Worm (Caenorhabditis elegans): ENCODE results near the gene C24H10.4.

C24H10.4 gene

DNA sequence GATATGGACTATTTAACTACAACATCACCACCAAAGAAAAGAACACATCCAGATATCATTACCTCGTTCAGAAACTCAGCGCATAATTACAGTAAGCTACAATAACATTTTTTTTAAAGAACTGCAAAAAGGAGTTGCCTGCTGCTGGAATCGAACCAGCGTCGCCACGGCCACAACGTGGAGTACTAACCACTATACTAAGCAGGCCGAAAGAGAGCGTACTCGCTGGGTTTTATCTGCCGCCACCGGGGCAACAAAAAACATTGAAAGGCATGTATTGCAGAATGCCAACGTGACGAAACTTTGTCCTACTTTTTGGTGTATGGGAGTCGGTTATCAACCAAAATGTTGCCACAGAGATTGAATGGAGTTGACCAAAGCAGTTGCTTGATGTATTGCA lies 36.4 kb downstream of the C24H10.4 start (continued):
- 0 out of 2 replicates have a peak, but pooled peaks have one; percentile 25 for TF ChIP-seq unc-3 (GFP tag; conservative IDR thresholded peaks at IDR 0.05)
- peak; percentile 18 for TF ChIP-seq unc-3 (tag; optimal IDR thresholded peaks at IDR 0.05)
- no peak for TF ChIP-seq eyg-1 (tag; optimal IDR thresholded peaks at IDR 0.05)
- peak; percentile 52 for TF ChIP-seq sox-2 (GFP tag; IDR thresholded peaks at IDR 0.05)
- TF ChIP-seq K02D7.2 (tag; optimal IDR thresholded peaks at IDR 0.05), result no peak
- peak; percentile 45 for TF ChIP-seq tbx-2 (tag; optimal IDR thresholded peaks at IDR 0.05)
- TF ChIP-seq ttx-3 (tag; optimal IDR thresholded peaks at IDR 0.05), result peak; percentile 16
- no peak for TF ChIP-seq pag-3 (tag; optimal IDR thresholded peaks at IDR 0.05; ENCODE audit: borderline replicate concordance)
- TF ChIP-seq ceh-14 (tag; optimal IDR thresholded peaks at IDR 0.05), result no peak
- TF ChIP-seq F13H6.1 (tag; optimal IDR thresholded peaks at IDR 0.05), result no peak
- TF ChIP-seq T23F11.4 (GFP tag; optimal IDR thresholded peaks at IDR 0.05), result peak; percentile 12
- TF ChIP-seq nhr-232 (tag; optimal IDR thresholded peaks at IDR 0.05), result peak; percentile 61
- TF ChIP-seq lin-11 (tag; optimal IDR thresholded peaks at IDR 0.05), result peak; percentile 24
- TF ChIP-seq ceh-24 (tag; optimal IDR thresholded peaks at IDR 0.05), result peak; percentile 7
- no peak for TF ChIP-seq ceh-9 (tag; optimal IDR thresholded peaks at IDR 0.05)
- TF ChIP-seq ceh-18 (tag; optimal IDR thresholded peaks at IDR 0.05), result peak; percentile 52
- TF ChIP-seq pha-2 (tag; optimal IDR thresholded peaks at IDR 0.05), result peak; percentile 52
- no peak for TF ChIP-seq ama-1 (optimal IDR thresholded peaks at IDR 0.05)
- peak; percentile 65 for TF ChIP-seq che-1 (tag; optimal IDR thresholded peaks at IDR 0.05)
- no peak for TF ChIP-seq pat-9 (tag; optimal IDR thresholded peaks at IDR 0.05)
- TF ChIP-seq ceh-34 (tag; optimal IDR thresholded peaks at IDR 0.05), result peak; percentile 6
- peak; percentile 13 for TF ChIP-seq ceh-2 (tag; optimal IDR thresholded peaks at IDR 0.05)
- peak; percentile 55 for TF ChIP-seq sdc-2 (tag; optimal IDR thresholded peaks at IDR 0.05)
- TF ChIP-seq hlh-8 (tag; optimal IDR thresholded peaks at IDR 0.05), result no peak
- no peak for TF ChIP-seq fkh-10 (GFP tag; optimal IDR thresholded peaks at IDR 0.05)
- TF ChIP-seq hlh-13 (GFP tag; optimal IDR thresholded peaks at IDR 0.05), result peak; percentile 15
- no peak for TF ChIP-seq zip-5 (tag; optimal IDR thresholded peaks at IDR 0.05)
- TF ChIP-seq hlh-30 (tag; optimal IDR thresholded peaks at IDR 0.05; ENCODE audit: insufficient read depth), result no peak
- no peak for TF ChIP-seq elt-4 (tag; optimal IDR thresholded peaks at IDR 0.05)
- no peak for TF ChIP-seq unc-55 (GFP tag; optimal IDR thresholded peaks at IDR 0.05)
- TF ChIP-seq lim-6 (tag; optimal IDR thresholded peaks at IDR 0.05), result no peak
- TF ChIP-seq hlh-6 (tag; optimal IDR thresholded peaks at IDR 0.05), result peak; percentile 41
- peak; percentile 10 for TF ChIP-seq madf-2 (tag; optimal IDR thresholded peaks at IDR 0.05)
- TF ChIP-seq dve-1 (tag; optimal IDR thresholded peaks at IDR 0.05), result peak; percentile 27
- TF ChIP-seq elt-2 (tag; optimal IDR thresholded peaks at IDR 0.05), result peak; percentile 30
- TF ChIP-seq C38D4.7 (GFP tag; optimal IDR thresholded peaks at IDR 0.05), result peak; percentile 53

DNA sequence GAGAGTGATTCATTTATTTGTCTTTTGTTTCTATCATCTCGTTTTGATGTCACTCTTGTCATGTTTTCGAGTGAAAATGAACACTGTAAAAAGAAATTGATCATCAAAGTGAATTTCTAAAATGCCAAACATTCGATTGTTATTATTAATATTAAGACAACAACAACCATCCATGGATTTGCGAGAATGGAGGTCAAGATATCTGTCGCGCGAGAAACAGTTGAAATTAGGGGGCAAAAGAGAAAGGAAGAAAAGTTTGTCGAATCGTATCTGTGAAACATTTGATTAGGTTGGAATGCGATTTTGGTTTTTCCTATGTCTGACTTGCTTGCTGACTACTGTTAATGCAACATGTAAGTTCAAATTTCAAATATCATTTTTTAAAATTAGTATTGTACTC lies 38.1 kb downstream of the C24H10.4 start, which contains the start of gene ZC449.2:
TSS of gene ZC449.2 (plus strand) at position 290 of the 400 bp plus-strand sequence.
- TF ChIP-seq T23F11.4 (GFP tag; optimal IDR thresholded peaks at IDR 0.05) (no peak), lin-11 (tag; optimal IDR thresholded peaks at IDR 0.05) (no peak), ceh-30 (tag; optimal IDR thresholded peaks at IDR 0.05) (no peak), sox-4 (tag; optimal IDR thresholded peaks at IDR 0.05) (no peak), ceh-48 (tag; optimal IDR thresholded peaks at IDR 0.05) (no peak), pat-9 (tag; optimal IDR thresholded peaks at IDR 0.05) (no peak), gmeb-2 (tag; optimal IDR thresholded peaks at IDR 0.05) (no peak), odd-2 (tag; optimal IDR thresholded peaks at IDR 0.05) (no peak), ceh-18 (tag; optimal IDR thresholded peaks at IDR 0.05) (no peak), npax-4 (tag; optimal IDR thresholded peaks at IDR 0.05) (no peak), pax-1 (tag; optimal IDR thresholded peaks at IDR 0.05) (no peak), nfya-1 (tag; optimal IDR thresholded peaks at IDR 0.05) (no peak), eyg-1 (tag; optimal IDR thresholded peaks at IDR 0.05) (no peak)

Measured in whole organism, late embryonic.